Fruit fly (Drosophila melanogaster) whole organism, prepupa: ENCODE data around the gene CG14036.

Experiments used
- CG10631 ChIP-seq: fragments of 200-800 bp; sonication (Bioruptor generic); optimal IDR thresholded peaks from 2 replicates; lab custom pipeline; 2016; ENCODE audit warnings: missing biosample characterization, missing genetic modification characterization
- CG11294 ChIP-seq: fragments of 200-800 bp; sonication (Bioruptor generic); IDR thresholded peaks from 2 replicates; pipeline ENCODE4 v1.3.6; 2022; ENCODE audit warnings: missing biosample characterization, missing genetic modification characterization
- CG11902 ChIP-seq: fragments of 200-800 bp; sonication (Bioruptor generic); optimal IDR thresholded peaks from 3 replicates; lab custom pipeline; 2016; ENCODE audit warnings: missing biosample characterization, missing genetic modification characterization
- CG16779 ChIP-seq: fragments of 200-800 bp; sonication (Bioruptor generic); optimal IDR thresholded peaks from 3 replicates; lab custom pipeline; 2017; ENCODE audit warnings: missing biosample characterization, mild to moderate bottlenecking, missing genetic modification characterization
- CG31627 ChIP-seq: fragments of 200-800 bp; sonication (Bioruptor generic); optimal IDR thresholded peaks from 3 replicates; lab custom pipeline; 2016; ENCODE audit warnings: missing biosample characterization, missing genetic modification characterization
- CG32006 ChIP-seq: fragments of 200-800 bp; sonication (Bioruptor generic); optimal IDR thresholded peaks from 3 replicates; lab custom pipeline; 2017; ENCODE audit warnings: missing biosample characterization, mild to moderate bottlenecking, missing genetic modification characterization
- CG34406 ChIP-seq: fragments of 200-800 bp; sonication (Bioruptor generic); optimal IDR thresholded peaks from 3 replicates; lab custom pipeline; 2016; ENCODE audit warnings: missing biosample characterization, missing genetic modification characterization
- CG3919 ChIP-seq: fragments of 200-800 bp; sonication (Bioruptor generic); optimal IDR thresholded peaks from 3 replicates; lab custom pipeline; 2016; ENCODE audit warnings: missing biosample characterization, missing genetic modification characterization
- CG6276 ChIP-seq: fragments of 200-800 bp; sonication (Bioruptor generic); optimal IDR thresholded peaks from 2 replicates; lab custom pipeline; 2017; ENCODE audit warnings: missing biosample characterization, mild to moderate bottlenecking, missing genetic modification characterization
- CG6792 ChIP-seq: fragments of 200-800 bp; sonication (Bioruptor generic); optimal IDR thresholded peaks from 3 replicates; lab custom pipeline; 2016; ENCODE audit warnings: missing biosample characterization, missing genetic modification characterization
- CG6808 ChIP-seq: fragments of 200-800 bp; sonication (Bioruptor generic); optimal IDR thresholded peaks from 3 replicates; lab custom pipeline; 2017; ENCODE audit warnings: missing biosample characterization, missing genetic modification characterization, mild to moderate bottlenecking, moderate library complexity, missing genetic modification reagents
- CG6854 ChIP-seq: fragments of 200-800 bp; sonication (Bioruptor generic); optimal IDR thresholded peaks from 2 replicates; lab custom pipeline; 2017; ENCODE audit warnings: missing biosample characterization, mild to moderate bottlenecking, missing genetic modification characterization
- CG7368 ChIP-seq: fragments of 200-800 bp; sonication (Bioruptor generic); optimal IDR thresholded peaks from 3 replicates; lab custom pipeline; 2016; ENCODE audit warnings: missing biosample characterization, missing genetic modification characterization
- CG8119 ChIP-seq: fragments of 200-800 bp; sonication (Bioruptor generic); IDR thresholded peaks from 3 replicates; pipeline ENCODE4 v1.3.6; 2022; ENCODE audit warnings: missing biosample characterization, missing genetic modification characterization
- CG8319 ChIP-seq: fragments of 200-800 bp; sonication (Bioruptor generic); optimal IDR thresholded peaks from 3 replicates; lab custom pipeline; 2016; ENCODE audit warnings: missing biosample characterization, missing genetic modification characterization
- Eip75B ChIP-seq: fragments of 200-800 bp; sonication (Bioruptor generic); optimal IDR thresholded peaks from 3 replicates; lab custom pipeline; 2016; ENCODE audit warnings: missing biosample characterization, missing genetic modification characterization
- Eip93F ChIP-seq: fragments of 200-800 bp; sonication (Bioruptor generic); optimal IDR thresholded peaks from 2 replicates; lab custom pipeline; 2016; ENCODE audit warnings: missing biosample characterization, mild to moderate bottlenecking, missing genetic modification characterization
- Ets21C ChIP-seq: fragments of 200-800 bp; sonication (Bioruptor generic); optimal IDR thresholded peaks from 3 replicates; lab custom pipeline; 2016; ENCODE audit warnings: missing biosample characterization, missing genetic modification characterization
- Ets96B ChIP-seq: fragments of 200-800 bp; optimal IDR thresholded peaks from 2 replicates; lab custom pipeline; 2019; ENCODE audit warnings: missing biosample characterization, mild to moderate bottlenecking, missing genetic modification characterization, moderate library complexity
- Gug ChIP-seq: fragments of 200-800 bp; sonication (Bioruptor generic); IDR thresholded peaks from 2 replicates; pipeline ENCODE4 v1.3.6; 2022; ENCODE audit warnings: missing biosample characterization, missing genetic modification characterization
- Hr38 ChIP-seq: sonication (Bioruptor generic); optimal IDR thresholded peaks from 2 replicates; lab custom pipeline; 2016; ENCODE audit warnings: missing biosample characterization, missing genetic modification characterization
- Lpt ChIP-seq: fragments of 200-800 bp; sonication (Bioruptor generic); optimal IDR thresholded peaks from 3 replicates; lab custom pipeline; 2016; ENCODE audit warnings: missing biosample characterization, missing genetic modification characterization
- Met ChIP-seq: fragments of 200-800 bp; sonication (Bioruptor generic); optimal IDR thresholded peaks from 3 replicates; lab custom pipeline; 2016; ENCODE audit warnings: missing biosample characterization, missing genetic modification characterization
- Sox102F ChIP-seq: fragments of 200-800 bp; sonication (Bioruptor generic); optimal IDR thresholded peaks from 2 replicates; lab custom pipeline; 2016; ENCODE audit warnings: missing biosample characterization, mild to moderate bottlenecking, missing genetic modification characterization
- Sox15 ChIP-seq: fragments of 200-800 bp; sonication (Bioruptor generic); optimal IDR thresholded peaks from 3 replicates; lab custom pipeline; 2016; ENCODE audit warnings: missing biosample characterization, missing genetic modification characterization
- acj6 ChIP-seq: fragments of 200-800 bp; sonication (Bioruptor generic); optimal IDR thresholded peaks from 3 replicates; lab custom pipeline; 2016; ENCODE audit warnings: missing biosample characterization, missing genetic modification characterization
- cyc ChIP-seq: fragments of 200-800 bp; sonication (Bioruptor generic); optimal IDR thresholded peaks from 3 replicates; lab custom pipeline; 2016; ENCODE audit warnings: missing biosample characterization, missing genetic modification characterization
- dac ChIP-seq: fragments of 200-800 bp; sonication (Bioruptor generic); optimal IDR thresholded peaks from 2 replicates; lab custom pipeline; 2017; ENCODE audit warnings: missing biosample characterization, mild to moderate bottlenecking, missing genetic modification characterization
- dsx ChIP-seq: fragments of 200-800 bp; optimal IDR thresholded peaks from 3 replicates; lab custom pipeline; 2019; ENCODE audit warnings: missing biosample characterization, mild to moderate bottlenecking, missing genetic modification characterization, moderate library complexity; ENCODE audit not compliant: poor library complexity, severe bottlenecking
- eg ChIP-seq: fragments of 200-800 bp; sonication (Bioruptor generic); IDR thresholded peaks from 3 replicates; pipeline ENCODE4 v1.3.6; 2022; ENCODE audit warnings: missing biosample characterization, missing genetic modification characterization
- fkh ChIP-seq: fragments of 200-800 bp; sonication (Bioruptor generic); optimal IDR thresholded peaks from 3 replicates; lab custom pipeline; 2017; ENCODE audit warnings: missing biosample characterization, mild to moderate bottlenecking, missing genetic modification characterization, moderate library complexity
- lz ChIP-seq: fragments of 200-800 bp; sonication (Bioruptor generic); optimal IDR thresholded peaks from 3 replicates; lab custom pipeline; 2016; ENCODE audit warnings: missing biosample characterization, missing genetic modification characterization
- net ChIP-seq: fragments of 200-800 bp; sonication (Bioruptor generic); optimal IDR thresholded peaks from 3 replicates; lab custom pipeline; 2016; ENCODE audit warnings: missing biosample characterization, missing genetic modification characterization
- pdm3 ChIP-seq: fragments of 200-800 bp; sonication (Bioruptor generic); optimal IDR thresholded peaks from 3 replicates; lab custom pipeline; 2016; ENCODE audit warnings: missing biosample characterization, missing genetic modification characterization
- salr ChIP-seq, 2 experiments: fragments of 200-800 bp; sonication (Bioruptor generic); optimal IDR thresholded peaks; 3 replicates each; lab custom pipeline; 2016 to 2018; ENCODE audit warnings: missing biosample characterization in 2 of 2, missing genetic modification characterization in 2 of 2, mild to moderate bottlenecking in 1 of 2
- svp ChIP-seq: fragments of 200-800 bp; sonication (Bioruptor generic); peaks from one replicate; lab custom pipeline; 2016; ENCODE audit warnings: missing biosample characterization, missing genetic modification characterization
- topi ChIP-seq: fragments of 200-800 bp; sonication (Bioruptor generic); optimal IDR thresholded peaks from 3 replicates; lab custom pipeline; 2016; ENCODE audit warnings: missing biosample characterization, missing genetic modification characterization

Gene CG14036

dm6 chr2L:5044892-5045619 lies 9.8 kb downstream of the CG14036 start (continued):
- peak; percentile 15 for TF ChIP-seq Ets21C (GFP tag; lab: Kevin White, UChicago)
- TF ChIP-seq acj6 (GFP tag; lab: Kevin White, UChicago) = peak; percentile 36
- TF ChIP-seq CG6276 (GFP tag; lab: Kevin White, UChicago) = peak; percentile 56
- peak; percentile 11 for TF ChIP-seq CG34406 (GFP tag; lab: Kevin White, UChicago)
- peak; percentile 16 for TF ChIP-seq dsx
- no peak for TF ChIP-seq CG8319 (GFP tag; lab: Kevin White, UChicago)
- TF ChIP-seq svp (GFP tag; lab: Kevin White, UChicago) = peak; percentile 87
- TF ChIP-seq Lpt (GFP tag; lab: Kevin White, UChicago) = peak; percentile 33
- TF ChIP-seq CG16779 = peak; percentile 38
- TF ChIP-seq lz (GFP tag; lab: Kevin White, UChicago) = peak; percentile 40
- peak; percentile 37 for TF ChIP-seq topi (GFP tag; lab: Kevin White, UChicago)
- TF ChIP-seq Met (GFP tag; lab: Kevin White, UChicago) = peak; percentile 66
- peak; percentile 30 for TF ChIP-seq Eip93F
- TF ChIP-seq salr (GFP tag; optimal IDR thresholded peaks at IDR 0.05; lab: Kevin White, UChicago) = peak in 1 of 2 experiments; percentile 35
- no peak for TF ChIP-seq dac (GFP tag; lab: Kevin White, UChicago)
- TF ChIP-seq Sox102F (GFP tag; lab: Kevin White, UChicago) = peak; percentile 55
- peak; percentile 2 for TF ChIP-seq CG6854 (GFP tag; lab: Kevin White, UChicago)
- TF ChIP-seq Hr38 (GFP tag; lab: Kevin White, UChicago) = no peak
- peak; percentile 53 for TF ChIP-seq CG3919 (GFP tag; lab: Kevin White, UChicago)
- peak; percentile 79 for TF ChIP-seq eg (GFP tag; lab: Robert Waterston, UW)
- no peak for TF ChIP-seq Sox15 (GFP tag; lab: Kevin White, UChicago)
- peak; percentile 50 for TF ChIP-seq pdm3
- peak; percentile 42; the same call in 1 of the 3 replicates for TF ChIP-seq CG8119
- peak; percentile 28 for TF ChIP-seq net (GFP tag; lab: Kevin White, UChicago)
- peak; percentile 43 for TF ChIP-seq Eip75B
- TF ChIP-seq CG6808 (GFP tag; lab: Kevin White, UChicago) = no peak
- peak; percentile 40 for TF ChIP-seq CG31627 (GFP tag; lab: Kevin White, UChicago)

dm6 chr2L:5044361-5044891 lies 10.4 kb downstream of the CG14036 start, which contains the start of gene CG31650:
Gene CG31650 (minus strand): TSS chr2L:5044712.
- no peak for TF ChIP-seq cyc
- peak; percentile 14; the same call in 1 of the 3 replicates for TF ChIP-seq eg (GFP tag; lab: Robert Waterston, UW)
- no peak for TF ChIP-seq CG6792 (GFP tag; lab: Kevin White, UChicago)
- TF ChIP-seq pdm3 = no peak
- no peak for TF ChIP-seq CG7368 (GFP tag; lab: Kevin White, UChicago)
- TF ChIP-seq Gug = no peak
- TF ChIP-seq Sox15 (GFP tag; lab: Kevin White, UChicago) = no peak
- no peak for TF ChIP-seq CG11902 (GFP tag; lab: Kevin White, UChicago)
- no peak for TF ChIP-seq CG10631 (GFP tag; lab: Kevin White, UChicago)
- peak; percentile 48 for TF ChIP-seq fkh
- peak; percentile 40 for TF ChIP-seq svp (GFP tag; lab: Kevin White, UChicago)
- no peak for TF ChIP-seq Ets96B (tag; lab: Kevin White, UChicago)
- TF ChIP-seq CG11294 (GFP tag; lab: Robert Waterston, UW) = no peak
- TF ChIP-seq CG6854 (GFP tag; lab: Kevin White, UChicago) = no peak
- TF ChIP-seq CG32006 (GFP tag; lab: Kevin White, UChicago) = no peak
